Fruit fly (Drosophila melanogaster) S2 (cell line): ENCODE data around the gene CG3604.

Source experiments
- CG8478 ChIP-seq: fragments of >200 bp; optimal IDR thresholded peaks from 2 replicates; lab custom pipeline; 2018
- CTCF ChIP-seq, 2 experiments: fragments of >200 bp; optimal IDR thresholded peaks; 2 replicates each; lab custom pipeline; 2018

The CG3604 gene

dm6 chr2L:3697772-3698171, at the start of gene CG3604:
Gene CG3604, minus strand, starts transcription at chr2L:3697872.
- TF ChIP-seq CTCF (optimal IDR thresholded peaks at IDR 0.05; lab: Kevin White, UChicago) = no peak
- TF ChIP-seq CG8478 (lab: Kevin White, UChicago) = no peak

DNA sequence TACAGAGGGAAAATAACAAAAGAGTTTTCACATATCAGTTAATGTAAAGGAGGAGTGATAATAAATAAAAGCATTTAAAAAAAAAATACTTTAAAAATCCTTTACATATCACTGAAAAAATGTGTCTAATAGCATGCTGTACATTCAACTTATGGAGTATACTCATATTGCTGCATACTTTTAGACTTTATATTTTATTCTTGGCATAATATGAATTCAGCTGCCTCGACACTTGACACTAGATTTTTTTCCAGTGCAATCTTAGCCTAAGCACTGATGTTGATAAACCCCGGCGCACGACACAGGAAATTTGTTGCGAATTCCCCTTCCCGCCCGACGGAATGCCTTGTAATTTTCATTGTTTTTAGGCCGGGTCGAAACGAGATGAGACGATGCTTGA, 42.8 kb upstream of the CG3604 start:
- TF ChIP-seq CG8478 (lab: Kevin White, UChicago) = no peak
- no peak for TF ChIP-seq CTCF (optimal IDR thresholded peaks at IDR 0.05; lab: Kevin White, UChicago)

dm6 chr2L:3737682-3738081, 40.0 kb upstream of the CG3604 start:
- TF ChIP-seq CG8478 (lab: Kevin White, UChicago) (no peak), CTCF (optimal IDR thresholded peaks at IDR 0.05; lab: Kevin White, UChicago) (no peak)

DNA sequence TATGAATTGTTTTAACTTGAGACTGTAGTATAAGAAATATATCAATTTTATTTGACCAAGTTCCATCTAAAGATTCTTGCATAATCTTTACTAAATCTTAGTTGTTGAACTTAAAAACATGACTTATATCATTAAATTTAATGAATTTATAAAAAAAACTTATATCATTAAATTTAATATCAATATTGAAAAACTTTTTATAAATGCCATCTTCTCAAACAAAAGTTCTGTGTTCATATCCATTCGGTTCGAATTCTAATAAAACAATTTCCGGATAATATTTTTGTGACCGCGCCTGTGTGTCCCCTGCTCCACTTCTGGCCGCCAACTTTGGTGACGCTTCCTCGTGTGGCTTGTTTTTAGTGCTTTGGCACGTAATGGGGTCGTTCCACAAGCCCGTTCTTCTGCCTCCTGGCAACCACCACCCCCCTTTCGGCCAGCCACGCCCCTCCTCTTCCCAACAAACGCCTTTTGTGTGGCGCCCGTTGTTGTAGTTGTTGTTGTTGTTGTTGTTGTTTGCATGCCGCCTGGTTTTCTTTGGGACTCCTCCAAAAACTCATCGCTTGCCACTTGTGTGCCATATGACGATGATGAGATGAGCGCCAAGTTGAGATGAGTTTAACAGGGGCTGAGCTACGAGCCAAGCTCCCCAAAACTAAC, 39.5 kb upstream of the CG3604 start:
- no peak for TF ChIP-seq CTCF (optimal IDR thresholded peaks at IDR 0.05; lab: Kevin White, UChicago)
- TF ChIP-seq CG8478 (lab: Kevin White, UChicago) = no peak

DNA sequence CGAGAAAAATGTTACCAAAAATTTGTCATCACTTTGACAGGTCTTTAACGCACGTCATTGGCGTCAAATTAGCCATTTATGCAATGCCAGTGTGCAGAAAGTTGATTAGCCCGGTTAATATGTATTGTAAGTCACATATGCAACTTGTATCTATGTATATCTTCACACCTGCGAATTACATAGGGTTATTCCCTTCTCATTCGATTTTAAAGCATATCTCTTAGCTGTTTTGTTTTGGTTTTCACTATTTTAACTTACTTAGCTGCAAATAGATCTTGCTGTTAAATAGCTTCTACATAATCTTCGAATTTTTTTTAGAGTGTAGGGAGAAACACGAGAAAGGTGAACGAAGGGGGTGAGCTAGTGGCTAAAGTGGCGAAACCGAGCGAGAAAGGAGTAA, 33.4 kb upstream of the CG3604 start:
- no peak for TF ChIP-seq CTCF (optimal IDR thresholded peaks at IDR 0.05; lab: Kevin White, UChicago)

DNA sequence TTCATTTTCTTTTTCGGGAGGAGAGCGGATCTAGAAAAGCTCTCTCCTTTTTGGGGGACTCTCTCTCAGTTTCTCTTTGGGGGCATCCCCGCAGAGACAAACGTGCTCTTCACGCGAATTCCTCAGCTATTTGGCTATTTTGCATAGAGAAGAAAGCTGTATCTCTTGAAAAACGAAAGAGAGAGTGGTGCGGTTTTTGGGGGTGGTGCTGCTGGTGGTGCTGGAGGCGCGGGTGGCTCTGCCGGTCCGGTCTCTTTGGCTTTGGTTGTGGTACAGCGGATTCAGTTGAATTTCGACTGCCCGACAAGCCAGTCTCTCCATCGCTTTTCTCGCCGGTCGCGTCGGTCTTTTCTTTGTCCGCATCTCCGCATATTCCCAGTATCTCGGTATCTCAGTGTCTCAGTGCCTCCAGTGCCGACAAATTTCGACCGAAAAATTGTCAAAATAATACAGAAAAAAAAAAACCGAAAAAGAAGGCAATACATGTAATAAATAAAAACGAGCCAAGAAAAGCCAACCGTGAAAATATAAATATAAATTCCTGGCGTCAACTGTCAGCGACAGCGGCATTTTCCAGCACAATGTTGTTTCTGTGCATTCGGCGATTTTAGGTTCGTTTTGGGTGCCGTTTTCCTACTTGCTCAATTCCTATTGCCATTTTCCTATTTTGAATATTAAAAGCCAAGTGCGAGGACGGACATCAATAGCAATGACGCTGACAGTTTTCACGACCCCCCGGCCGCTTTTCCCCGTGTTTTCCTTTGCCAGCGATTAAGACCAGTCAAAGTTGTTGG, 32.7 kb upstream of the CG3604 start, which contains the start of gene CG10019:
Gene CG10019, plus strand, starts transcription at position 285 of the 794 bp plus-strand sequence.
- TF ChIP-seq CTCF (optimal IDR thresholded peaks at IDR 0.05; lab: Kevin White, UChicago) (no peak), CG8478 (lab: Kevin White, UChicago) (no peak)

DNA sequence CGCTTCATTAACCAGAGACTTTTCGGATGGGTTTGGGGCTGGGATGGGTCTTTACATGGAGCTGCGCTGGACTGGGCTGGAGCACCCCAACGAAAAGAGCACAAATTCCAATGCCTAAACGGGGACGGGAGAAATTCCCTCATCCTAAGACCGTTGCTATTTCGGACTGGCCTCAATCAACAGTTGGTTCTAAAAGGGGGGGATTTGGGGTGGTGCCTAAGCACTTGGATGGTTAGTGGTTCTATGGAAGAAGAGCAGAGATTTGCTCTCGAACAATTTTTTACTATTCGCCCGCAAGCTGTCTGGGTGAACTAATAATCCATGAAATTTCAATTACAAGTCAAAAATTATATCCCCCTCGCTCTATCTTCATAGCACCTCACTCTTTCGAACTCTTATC, 32.0 kb upstream of the CG3604 start:
- no peak for TF ChIP-seq CG8478 (lab: Kevin White, UChicago)
- no peak for TF ChIP-seq CTCF (optimal IDR thresholded peaks at IDR 0.05; lab: Kevin White, UChicago)

dm6 chr2L:3719414-3719959, 21.8 kb upstream of the CG3604 start:
- TF ChIP-seq CG8478 (lab: Kevin White, UChicago) = no peak
- TF ChIP-seq CTCF (optimal IDR thresholded peaks at IDR 0.05; lab: Kevin White, UChicago) = no peak

DNA sequence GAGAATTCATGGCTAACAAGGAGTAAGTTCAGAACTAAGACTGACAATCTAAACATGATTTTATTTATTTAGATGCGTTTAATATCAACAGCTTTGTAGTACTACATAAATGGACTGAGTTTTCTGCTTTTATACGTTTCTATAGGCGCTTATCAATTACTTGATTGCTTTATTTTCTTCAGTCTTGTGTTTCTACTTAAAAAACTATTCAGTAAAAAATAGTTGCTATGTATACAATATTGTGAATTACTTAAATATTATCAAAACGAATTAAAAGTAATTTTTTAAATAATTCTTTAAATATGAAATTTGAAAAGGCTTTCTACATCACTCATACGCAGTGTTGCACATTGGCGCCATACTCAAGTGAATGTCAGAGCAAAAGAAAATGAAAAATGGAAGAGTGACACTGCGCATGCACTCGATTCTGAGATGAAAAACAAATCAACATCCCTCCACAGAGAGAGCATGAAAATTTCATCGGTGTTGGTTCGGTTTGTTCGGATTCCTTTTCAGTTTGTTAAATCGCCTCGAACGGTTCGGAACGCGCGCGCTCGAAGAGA, 20.1 kb upstream of the CG3604 start, which contains the start of the genes lectin-24A and Shaw:
Gene lectin-24A, minus strand, starts transcription at position 101 of the 563 bp plus-strand sequence.
Gene Shaw, plus strand, starts transcription at position 513 of the 563 bp plus-strand sequence.
- TF ChIP-seq CG8478 (lab: Kevin White, UChicago) = no peak
- no peak for TF ChIP-seq CTCF (optimal IDR thresholded peaks at IDR 0.05; lab: Kevin White, UChicago)

DNA sequence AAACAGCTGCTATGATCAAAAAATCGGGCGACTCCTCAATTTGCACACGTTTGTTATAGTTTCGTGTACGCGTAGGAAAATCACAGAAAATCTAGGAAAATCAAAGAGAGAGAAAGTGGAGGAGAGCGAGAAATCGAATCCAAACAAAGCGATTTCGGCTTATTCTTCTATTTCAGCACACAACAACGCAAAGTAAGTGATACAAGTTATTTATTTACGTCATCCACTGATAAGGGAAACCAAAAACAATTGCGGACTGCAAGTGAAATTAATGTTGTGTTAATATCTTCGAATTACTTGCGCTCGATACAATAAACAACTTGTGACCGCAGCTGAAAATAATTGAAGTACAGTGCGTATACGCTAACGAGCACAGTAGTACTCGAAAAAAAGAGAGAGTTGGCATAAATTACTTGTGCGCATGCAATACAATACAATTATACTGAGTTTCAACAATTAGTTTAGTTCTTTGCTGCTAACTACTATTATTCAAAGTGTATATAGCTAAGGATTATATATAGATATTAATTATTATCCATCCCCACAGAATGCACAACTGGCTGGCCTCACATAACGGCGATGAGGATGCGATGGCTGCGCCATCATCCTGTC, 16.0 kb upstream of the CG3604 start:
- TF ChIP-seq CTCF (optimal IDR thresholded peaks at IDR 0.05; lab: Kevin White, UChicago) (no peak), CG8478 (lab: Kevin White, UChicago) (no peak)

DNA sequence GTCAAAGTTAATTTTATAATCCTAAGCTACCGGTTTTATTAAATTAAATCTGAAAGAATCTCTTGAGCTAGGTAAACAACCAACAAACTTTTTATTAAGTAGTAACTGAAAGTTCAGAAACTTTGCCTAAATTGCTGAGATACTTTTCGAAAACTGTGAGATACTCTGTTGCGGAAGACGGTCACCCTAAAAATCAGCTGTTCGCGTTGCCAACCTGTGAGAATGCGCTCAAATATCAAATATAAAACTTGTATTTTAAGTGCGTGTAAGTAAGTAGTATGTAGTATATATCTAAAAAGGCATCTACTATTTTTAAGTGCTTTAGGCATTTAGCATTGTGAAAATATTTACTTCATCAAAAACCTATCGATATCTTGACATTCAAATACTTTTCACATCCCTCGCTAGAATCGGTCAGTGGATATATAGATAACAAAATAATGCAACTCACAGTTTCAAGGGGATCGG, 15.3 kb upstream of the CG3604 start, which contains the start of the genes CG31955 and CG2818:
Gene CG31955, minus strand, starts transcription at position 157 of the 468 bp plus-strand sequence.
Gene CG2818, plus strand, starts transcription at position 412 of the 468 bp plus-strand sequence.
- TF ChIP-seq CG8478 (lab: Kevin White, UChicago) = no peak
- TF ChIP-seq CTCF (optimal IDR thresholded peaks at IDR 0.05; lab: Kevin White, UChicago) = no peak

DNA sequence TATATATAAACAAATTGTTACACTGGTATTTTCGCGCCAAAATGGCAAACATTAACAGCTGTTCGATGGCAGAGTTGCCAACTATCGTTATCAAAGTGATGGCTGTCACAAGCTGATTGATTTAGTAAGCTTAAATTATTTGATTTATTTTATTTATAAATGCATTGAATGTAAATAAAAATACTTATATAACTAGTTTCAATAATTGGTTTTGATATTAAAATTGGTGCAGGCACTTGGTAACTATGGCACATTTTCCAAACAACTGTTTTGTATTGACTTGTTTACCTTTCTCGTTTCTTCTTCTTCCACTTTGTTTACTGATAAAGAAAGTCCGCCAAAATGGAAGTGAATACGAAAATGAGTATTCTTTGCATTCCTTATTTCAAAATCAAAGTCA, 14.0 kb upstream of the CG3604 start, which contains the start of gene cutlet:
Gene cutlet, minus strand, starts transcription at position 84 of the 400 bp plus-strand sequence.
- TF ChIP-seq CTCF (optimal IDR thresholded peaks at IDR 0.05; lab: Kevin White, UChicago) (no peak), CG8478 (lab: Kevin White, UChicago) (no peak)

- TF ChIP-seq CTCF (optimal IDR thresholded peaks at IDR 0.05; lab: Kevin White, UChicago) (no peak), CG8478 (lab: Kevin White, UChicago) (no peak)
Observed at dm6 chr2L:3706963-3707362, 9.3 kb upstream of the CG3604 start, which contains the start of gene CG31777. Gene CG31777, minus strand, starts transcription at chr2L:3707063.

- TF ChIP-seq CG8478 (lab: Kevin White, UChicago) (no peak), CTCF (optimal IDR thresholded peaks at IDR 0.05; lab: Kevin White, UChicago) (no peak)
Observed at dm6 chr2L:3705438-3705921, 7.8 kb upstream of the CG3604 start, which contains the start of gene CG31778. Gene CG31778, minus strand, starts transcription at chr2L:3705488.
